Worm (Caenorhabditis elegans) whole organism, L1 larva: ENCODE results near the gene ecps-1.

Experiments
- C04F5.9 ChIP-seq: sonication (generic microtip); optimal IDR thresholded peaks from 2 replicates; lab custom pipeline; 2016; ENCODE audit warnings: missing genetic modification characterization, missing compliant biosample characterization
- C16A3.4 ChIP-seq: fragments of 150-350 bp; optimal IDR thresholded peaks from 2 replicates; lab custom pipeline; 2014; ENCODE audit warnings: missing biosample characterization, missing genetic modification characterization
- C34B4.2 ChIP-seq: sonication (generic microtip); optimal IDR thresholded peaks from 2 replicates; lab custom pipeline; 2017; ENCODE audit warnings: mild to moderate bottlenecking, missing genetic modification characterization, missing compliant biosample characterization
- F16B12.6 ChIP-seq: fragments of 150-350 bp; optimal IDR thresholded peaks from 2 replicates; lab custom pipeline; 2014; ENCODE audit warnings: missing biosample characterization, missing genetic modification characterization
- Y116A8C.19 ChIP-seq: sonication (generic microtip); optimal IDR thresholded peaks from 2 replicates; lab custom pipeline; 2016; ENCODE audit warnings: missing compliant biosample characterization, missing genetic modification characterization, borderline replicate concordance
- aha-1 ChIP-seq: fragments of 150-350 bp; optimal IDR thresholded peaks from 2 replicates; lab custom pipeline; 2014; ENCODE audit warnings: missing biosample characterization, missing genetic modification characterization
- alr-1 ChIP-seq: fragments of 200-800 bp; sonication (Bioruptor generic); optimal IDR thresholded peaks from 2 replicates; lab custom pipeline; 2018; ENCODE audit warnings: borderline replicate concordance, mild to moderate bottlenecking, missing genetic modification characterization, missing compliant biosample characterization
- aly-2 ChIP-seq: fragments of 150-350 bp; optimal IDR thresholded peaks from 2 replicates; lab custom pipeline; 2014; ENCODE audit warnings: missing biosample characterization, missing genetic modification characterization
- ama-1 ChIP-seq: fragments of 150-350 bp; optimal IDR thresholded peaks from 2 replicates; lab custom pipeline; 2014
- blmp-1 ChIP-seq: fragments of 150-350 bp; optimal IDR thresholded peaks from 2 replicates; lab custom pipeline; 2014; ENCODE audit warnings: missing biosample characterization, missing genetic modification characterization
- ceh-63 ChIP-seq: fragments of 200-800 bp; sonication (Bioruptor generic); optimal IDR thresholded peaks from 2 replicates; lab custom pipeline; 2018; ENCODE audit warnings: mild to moderate bottlenecking, missing genetic modification characterization, missing compliant biosample characterization
- ceh-8 ChIP-seq: fragments of 200-800 bp; sonication (Bioruptor generic); optimal IDR thresholded peaks from 2 replicates; lab custom pipeline; 2018; ENCODE audit warnings: mild to moderate bottlenecking, missing genetic modification characterization, moderate library complexity, missing compliant biosample characterization
- ceh-82 ChIP-seq, 3 experiments: fragments of 150-350 bp in 1 of 3; sonication (generic microtip) in 2 of 3; optimal IDR thresholded peaks; 2 replicates each; lab custom pipeline; 2014 to 2017; ENCODE audit warnings: missing biosample characterization in 3 of 3, missing genetic modification characterization in 3 of 3
- ces-1 ChIP-seq: fragments of 150-350 bp; optimal IDR thresholded peaks from 2 replicates; lab custom pipeline; 2014; ENCODE audit warnings: missing biosample characterization, missing genetic modification reagents, missing genetic modification characterization
- dpl-1 ChIP-seq, 3 experiments: fragments of 150-350 bp in 2 of 3; sonication (generic microtip) in 1 of 3; optimal IDR thresholded peaks; 2 replicates each; lab custom pipeline; 2014 to 2017; ENCODE audit warnings: missing biosample characterization in 3 of 3, missing genetic modification characterization in 3 of 3, missing genetic modification reagents in 3 of 3
- egl-13 ChIP-seq: sonication (generic microtip); optimal IDR thresholded peaks from 2 replicates; lab custom pipeline; 2016; ENCODE audit warnings: missing genotype, missing genetic modification reagents, missing genetic modification characterization, missing compliant biosample characterization
- egl-27 ChIP-seq, 2 experiments: fragments of 150-350 bp in 1 of 2; sonication (generic microtip); optimal IDR thresholded peaks; 3 replicates each; lab custom pipeline; 2017 to 2018; ENCODE audit warnings: missing biosample characterization in 2 of 2, missing genetic modification characterization in 2 of 2, missing genetic modification reagents in 2 of 2
- elt-2 ChIP-seq: sonication (generic microtip); optimal IDR thresholded peaks from 2 replicates; lab custom pipeline; 2016; ENCODE audit warnings: missing genetic modification characterization, mild to moderate bottlenecking, inconsistent platforms, missing compliant biosample characterization, missing genetic modification reagents
- elt-3 ChIP-seq, 6 experiments: fragments of 150-350 bp in 1 of 6; sonication (generic microtip); optimal IDR thresholded peaks; 2 replicates each; lab custom pipeline; 2017 to 2018; ENCODE audit warnings: missing biosample characterization in 6 of 6, missing genetic modification characterization in 6 of 6, inconsistent platforms in 1 of 6
- ets-5 ChIP-seq: fragments of 200-800 bp; sonication (Bioruptor generic); IDR thresholded peaks from 2 replicates; pipeline ENCODE4 v1.3.6; 2022; ENCODE audit warnings: missing genetic modification characterization, missing compliant biosample characterization
- fkh-8 ChIP-seq: sonication (generic microtip); optimal IDR thresholded peaks from 2 replicates; lab custom pipeline; 2016; ENCODE audit warnings: mild to moderate bottlenecking, missing genetic modification characterization, missing compliant biosample characterization
- fos-1 ChIP-seq: fragments of 150-350 bp; optimal IDR thresholded peaks from 2 replicates; lab custom pipeline; 2014; ENCODE audit warnings: missing biosample characterization, missing genetic modification characterization
- grh-1 ChIP-seq: fragments of 200-800 bp; sonication (Bioruptor generic); IDR thresholded peaks from 2 replicates; pipeline ENCODE4 v1.3.6; 2022; ENCODE audit warnings: missing genetic modification reagents, missing genetic modification characterization, missing compliant biosample characterization
- hpl-2 ChIP-seq: fragments of 150-350 bp; optimal IDR thresholded peaks from 2 replicates; lab custom pipeline; 2014; ENCODE audit warnings: missing biosample characterization, missing genetic modification reagents, missing genetic modification characterization
- isw-1 ChIP-seq: fragments of 200-800 bp; sonication (Bioruptor generic); IDR thresholded peaks from 2 replicates; pipeline ENCODE4 v1.3.6; 2022; ENCODE audit warnings: missing genetic modification characterization, missing compliant biosample characterization
- jun-1 ChIP-seq: fragments of 150-350 bp; optimal IDR thresholded peaks from 2 replicates; lab custom pipeline; 2014; ENCODE audit warnings: missing biosample characterization, missing genetic modification reagents, missing genetic modification characterization
- lin-13 ChIP-seq: fragments of 150-350 bp; optimal IDR thresholded peaks from 2 replicates; lab custom pipeline; 2014; ENCODE audit warnings: missing biosample characterization, missing genetic modification reagents, missing genetic modification characterization
- lin-35 ChIP-seq, 2 experiments: fragments of 150-350 bp; optimal IDR thresholded peaks; 2 replicates each; lab custom pipeline; 2014; ENCODE audit warnings: missing biosample characterization in 2 of 2, missing genetic modification characterization in 2 of 2, missing genetic modification reagents in 2 of 2
- lir-3 ChIP-seq: sonication (generic microtip); optimal IDR thresholded peaks from 2 replicates; lab custom pipeline; 2016; ENCODE audit warnings: mild to moderate bottlenecking, missing genetic modification characterization, moderate library complexity, missing compliant biosample characterization; ENCODE audit not compliant: poor library complexity
- lsy-2 ChIP-seq, 2 experiments: fragments of 150-350 bp; optimal IDR thresholded peaks; 2 replicates each; lab custom pipeline; 2014; ENCODE audit warnings: missing biosample characterization in 2 of 2, missing genetic modification characterization in 2 of 2
- mef-2 ChIP-seq: fragments of 150-350 bp; optimal IDR thresholded peaks from 2 replicates; lab custom pipeline; 2014; ENCODE audit warnings: missing biosample characterization, missing genetic modification characterization
- mep-1 ChIP-seq: fragments of 150-350 bp; optimal IDR thresholded peaks from 2 replicates; lab custom pipeline; 2014; ENCODE audit warnings: missing biosample characterization, missing genetic modification characterization
- nhr-11 ChIP-seq: fragments of 150-350 bp; optimal IDR thresholded peaks from 2 replicates; lab custom pipeline; 2014; ENCODE audit warnings: missing biosample characterization, missing genetic modification characterization
- nhr-12 ChIP-seq: sonication (generic microtip); optimal IDR thresholded peaks from 2 replicates; lab custom pipeline; 2017; ENCODE audit warnings: missing biosample characterization, missing genetic modification characterization
- nhr-19 ChIP-seq: fragments of 200-800 bp; sonication (Bioruptor generic); conservative IDR thresholded peaks from 2 replicates; pipeline ENCODE4 v1.3.6; 2022; ENCODE audit warnings: missing genetic modification characterization, missing compliant biosample characterization
- nhr-20 ChIP-seq: sonication (generic microtip); optimal IDR thresholded peaks from 2 replicates; lab custom pipeline; 2016; ENCODE audit warnings: mild to moderate bottlenecking, missing genetic modification characterization, missing compliant biosample characterization
- nhr-237 ChIP-seq: fragments of 150-350 bp; optimal IDR thresholded peaks from 2 replicates; lab custom pipeline; 2014; ENCODE audit warnings: missing biosample characterization, missing genetic modification characterization
- nhr-47 ChIP-seq: sonication (generic microtip); optimal IDR thresholded peaks from 2 replicates; lab custom pipeline; 2016; ENCODE audit warnings: mild to moderate bottlenecking, missing genetic modification characterization, moderate library complexity, missing compliant biosample characterization
- nhr-71 ChIP-seq: sonication (generic microtip); optimal IDR thresholded peaks from 2 replicates; lab custom pipeline; 2016; ENCODE audit warnings: mild to moderate bottlenecking, missing genetic modification characterization, moderate library complexity, missing compliant biosample characterization
- nhr-84 ChIP-seq: sonication (generic microtip); optimal IDR thresholded peaks from 2 replicates; lab custom pipeline; 2017; ENCODE audit warnings: missing biosample characterization, missing genetic modification characterization
- nhr-90 ChIP-seq: sonication (generic microtip); optimal IDR thresholded peaks from 2 replicates; lab custom pipeline; 2016; ENCODE audit warnings: mild to moderate bottlenecking, missing genetic modification characterization, missing compliant biosample characterization; ENCODE audit not compliant: poor library complexity
- rnt-1 ChIP-seq: sonication (generic microtip); optimal IDR thresholded peaks from 2 replicates; lab custom pipeline; 2016; ENCODE audit warnings: mild to moderate bottlenecking, missing genetic modification characterization, moderate library complexity, missing compliant biosample characterization
- skn-1 ChIP-seq: fragments of 150-350 bp; optimal IDR thresholded peaks from 2 replicates; lab custom pipeline; 2014; ENCODE audit warnings: missing biosample characterization, missing genetic modification characterization
- snpc-4 ChIP-seq: fragments of 150-350 bp; optimal IDR thresholded peaks from 2 replicates; lab custom pipeline; 2014; ENCODE audit warnings: missing biosample characterization, missing genetic modification characterization
- sptf-1 ChIP-seq: fragments of 150-350 bp; optimal IDR thresholded peaks from 2 replicates; lab custom pipeline; 2014; ENCODE audit warnings: missing biosample characterization, missing genetic modification characterization
- swsn-7 ChIP-seq: sonication (generic microtip); optimal IDR thresholded peaks from 2 replicates; lab custom pipeline; 2016; ENCODE audit warnings: missing genetic modification characterization, missing compliant biosample characterization
- unc-130 ChIP-seq: fragments of 150-350 bp; optimal IDR thresholded peaks from 2 replicates; lab custom pipeline; 2017; ENCODE audit warnings: missing biosample characterization, missing genetic modification characterization, inconsistent platforms
- unc-30 ChIP-seq: sonication (generic microtip); optimal IDR thresholded peaks from 2 replicates; lab custom pipeline; 2017; ENCODE audit warnings: missing biosample characterization, missing genetic modification characterization
- unc-62 ChIP-seq: fragments of 150-350 bp; optimal IDR thresholded peaks from 2 replicates; lab custom pipeline; 2014; ENCODE audit warnings: missing biosample characterization, missing genetic modification reagents, missing genetic modification characterization
- unc-86 ChIP-seq: sonication (generic microtip); optimal IDR thresholded peaks from 2 replicates; lab custom pipeline; 2016; ENCODE audit warnings: missing genetic modification characterization, missing compliant biosample characterization
- unc-98 ChIP-seq: fragments of 200-800 bp; sonication (Bioruptor generic); IDR thresholded peaks from 2 replicates; pipeline ENCODE4 v1.3.6; 2022; ENCODE audit warnings: missing genetic modification characterization, missing compliant biosample characterization
- xbp-1 ChIP-seq: sonication (generic microtip); optimal IDR thresholded peaks from 2 replicates; lab custom pipeline; 2016; ENCODE audit warnings: missing genetic modification characterization, missing compliant biosample characterization
- ztf-11 ChIP-seq, 2 experiments: sonication (generic microtip); optimal IDR thresholded peaks; 2 replicates each; lab custom pipeline; 2016 to 2017; ENCODE audit warnings: missing genetic modification characterization in 2 of 2, missing biosample characterization in 1 of 2, missing compliant biosample characterization in 1 of 2

The ecps-1 gene

DNA sequence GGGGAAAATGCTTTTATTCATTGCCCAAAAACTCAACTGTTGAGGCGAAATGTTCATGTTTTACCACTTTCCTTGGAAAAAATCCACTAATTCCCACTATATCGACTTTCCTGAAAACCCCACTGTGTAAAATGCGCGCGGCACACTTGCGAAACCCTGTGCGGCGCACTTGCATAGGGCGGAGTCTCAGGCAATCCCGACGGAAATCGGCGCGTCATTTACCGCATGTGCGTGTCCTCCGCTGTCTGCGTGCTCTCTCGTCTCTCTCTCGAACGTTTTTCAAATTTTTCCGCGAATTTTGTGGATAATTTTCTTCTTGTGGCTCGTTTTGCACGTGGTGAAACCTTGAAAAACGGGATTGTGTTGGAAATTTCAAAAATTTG, 804 bp upstream of the ecps-1 start, which contains the start of gene atx-2 (continued):
- TF ChIP-seq lin-13, result peak; percentile 75
- peak; percentile 62 for TF ChIP-seq mep-1
- peak; percentile 70 for TF ChIP-seq nhr-90
- TF ChIP-seq nhr-71, result peak; percentile 75
- TF ChIP-seq F16B12.6 (tag; lab: Kevin White, UChicago), result peak; percentile 55
- peak; percentile 69 for TF ChIP-seq snpc-4
- TF ChIP-seq ama-1, result no peak
- TF ChIP-seq C04F5.9, result peak; percentile 11
- no peak for TF ChIP-seq fos-1 (tag; lab: Kevin White, UChicago)
- TF ChIP-seq lsy-2 (tag; optimal IDR thresholded peaks at IDR 0.05; lab: Kevin White, UChicago), result peak; percentile 48 to 77
- TF ChIP-seq skn-1, result peak; percentile 73
- TF ChIP-seq unc-62, result no peak
- TF ChIP-seq nhr-11 (tag; lab: Kevin White, UChicago), result no peak
- TF ChIP-seq egl-13 (tag; lab: Kevin White, UChicago), result peak; percentile 60
- TF ChIP-seq ceh-63 (GFP tag; lab: Kevin White, UChicago), result no peak
- peak; percentile 82 for TF ChIP-seq nhr-47 (tag; lab: Kevin White, UChicago)
- TF ChIP-seq nhr-12, result no peak
- peak; percentile 68 to 78 (median 73) for TF ChIP-seq ceh-82 (tag; optimal IDR thresholded peaks at IDR 0.05; lab: Kevin White, UChicago)
- peak; percentile 60; the same call in 1 of the 2 replicates for TF ChIP-seq unc-98
- TF ChIP-seq xbp-1, result peak; percentile 71
- TF ChIP-seq ets-5, result no peak
- peak; percentile 79 for TF ChIP-seq nhr-19
- no peak for TF ChIP-seq egl-27 (tag; optimal IDR thresholded peaks at IDR 0.05; lab: Kevin White, UChicago)
- peak; percentile 70 for TF ChIP-seq jun-1 (tag; lab: Kevin White, UChicago)
- no peak for TF ChIP-seq sptf-1 (tag; lab: Kevin White, UChicago)
- no peak for TF ChIP-seq elt-2
- TF ChIP-seq dpl-1 (GFP tag; optimal IDR thresholded peaks at IDR 0.05; lab: Kevin White, UChicago), result peak; percentile 63 to 69 (median 68)
- TF ChIP-seq ces-1 (GFP tag; lab: Kevin White, UChicago), result peak; percentile 7
- TF ChIP-seq aly-2 (tag; lab: Kevin White, UChicago), result no peak
- TF ChIP-seq elt-3 (tag; optimal IDR thresholded peaks at IDR 0.05; lab: Kevin White, UChicago), result peak in 1 of 6 experiments; percentile 47
- peak; percentile 9 for TF ChIP-seq aha-1 (tag; lab: Kevin White, UChicago)
- peak; percentile 9 for TF ChIP-seq C34B4.2 (tag; lab: Kevin White, UChicago)
- peak; percentile 65 for TF ChIP-seq unc-86 (tag; lab: Kevin White, UChicago)
- peak; percentile 62 for TF ChIP-seq hpl-2 (GFP tag; lab: Kevin White, UChicago)
- peak; percentile 76 for TF ChIP-seq lir-3 (tag; lab: Kevin White, UChicago)
- peak; percentile 33 for TF ChIP-seq blmp-1
- TF ChIP-seq rnt-1 (tag; lab: Kevin White, UChicago), result peak; percentile 96
- no peak for TF ChIP-seq Y116A8C.19 (tag; lab: Kevin White, UChicago)
- TF ChIP-seq mef-2, result no peak
- no peak for TF ChIP-seq nhr-237 (tag; lab: Kevin White, UChicago)
- TF ChIP-seq lin-35 (GFP tag; optimal IDR thresholded peaks at IDR 0.05; lab: Kevin White, UChicago), result peak; percentile 54 to 62
- TF ChIP-seq C16A3.4 (tag; lab: Kevin White, UChicago), result peak; percentile 67
- TF ChIP-seq isw-1 (GFP tag; lab: Robert Waterston, UW), result peak; percentile 65
- peak; percentile 60 for TF ChIP-seq grh-1
- peak; percentile 81 for TF ChIP-seq fkh-8 (tag; lab: Kevin White, UChicago)
- TF ChIP-seq nhr-84 (tag; lab: Kevin White, UChicago), result no peak
- TF ChIP-seq unc-30 (tag; lab: Kevin White, UChicago), result no peak
- peak in 1 of 2 experiments; percentile 73 for TF ChIP-seq ztf-11 (tag; optimal IDR thresholded peaks at IDR 0.05; lab: Kevin White, UChicago)
- TF ChIP-seq nhr-20, result peak; percentile 48
- TF ChIP-seq swsn-7 (tag; lab: Kevin White, UChicago), result peak; percentile 81
- peak; percentile 37 for TF ChIP-seq ceh-8
- peak; percentile 65 for TF ChIP-seq unc-130 (tag; lab: Kevin White, UChicago)
- TF ChIP-seq alr-1, result no peak
